Worm (Caenorhabditis elegans) whole organism, late embryonic: ENCODE data around the gene srd-54.

Experiments used
- K09A11.1 ChIP-seq: sonication (generic microtip); optimal IDR thresholded peaks from 2 replicates; lab custom pipeline; 2017; ENCODE audit warnings: antibody characterized with exemption, mild to moderate bottlenecking, missing genetic modification characterization, missing compliant biosample characterization; ENCODE audit not compliant: insufficient read depth
- T23F11.4 ChIP-seq: fragments of 200-800 bp; sonication (Bioruptor generic); optimal IDR thresholded peaks from 2 replicates; lab custom pipeline; 2018; ENCODE audit warnings: mild to moderate bottlenecking, missing genetic modification characterization, missing compliant biosample characterization
- Y22D7AL.16 ChIP-seq: sonication (generic microtip); optimal IDR thresholded peaks from 2 replicates; lab custom pipeline; 2016; ENCODE audit warnings: missing genetic modification characterization, missing compliant biosample characterization
- ahr-1 ChIP-seq: sonication (generic microtip); optimal IDR thresholded peaks from 2 replicates; lab custom pipeline; 2016; ENCODE audit warnings: missing genetic modification characterization, missing compliant biosample characterization
- ama-1 ChIP-seq: fragments of 150-350 bp; optimal IDR thresholded peaks from 2 replicates; lab custom pipeline; 2014
- ceh-14 ChIP-seq: sonication (generic microtip); optimal IDR thresholded peaks from 2 replicates; lab custom pipeline; 2016; ENCODE audit warnings: missing genotype, missing genetic modification characterization, missing compliant biosample characterization
- ceh-18 ChIP-seq: sonication (generic microtip); optimal IDR thresholded peaks from 2 replicates; lab custom pipeline; 2016; ENCODE audit warnings: missing genetic modification characterization, missing compliant biosample characterization
- ceh-19 ChIP-seq: fragments of 200-800 bp; sonication (Bioruptor generic); optimal IDR thresholded peaks from 2 replicates; lab custom pipeline; 2018; ENCODE audit warnings: mild to moderate bottlenecking, missing genetic modification characterization, missing compliant biosample characterization
- ceh-22 ChIP-seq: sonication (generic microtip); optimal IDR thresholded peaks from 2 replicates; lab custom pipeline; 2017; ENCODE audit warnings: missing biosample characterization, missing genetic modification characterization
- ceh-24 ChIP-seq: sonication (generic microtip); optimal IDR thresholded peaks from 2 replicates; lab custom pipeline; 2016; ENCODE audit warnings: mild to moderate bottlenecking, missing genetic modification characterization, missing compliant biosample characterization
- ceh-34 ChIP-seq: sonication (generic microtip); optimal IDR thresholded peaks from 2 replicates; lab custom pipeline; 2016; ENCODE audit warnings: mild to moderate bottlenecking, missing genetic modification characterization, missing compliant biosample characterization
- ceh-45 ChIP-seq: fragments of 200-800 bp; sonication (Bioruptor generic); IDR thresholded peaks from 2 replicates; pipeline ENCODE4 v1.3.6; 2022; ENCODE audit warnings: missing genetic modification reagents, missing genetic modification characterization, missing compliant biosample characterization
- ceh-48 ChIP-seq: sonication (generic microtip); optimal IDR thresholded peaks from 2 replicates; lab custom pipeline; 2016; ENCODE audit warnings: missing genetic modification characterization, inconsistent platforms, missing compliant biosample characterization
- ceh-6 ChIP-seq: fragments of 200-800 bp; sonication (Bioruptor generic); optimal IDR thresholded peaks from 2 replicates; lab custom pipeline; 2018; ENCODE audit warnings: mild to moderate bottlenecking, missing genetic modification characterization, missing compliant biosample characterization
- ceh-9 ChIP-seq: sonication (generic microtip); optimal IDR thresholded peaks from 2 replicates; lab custom pipeline; 2016; ENCODE audit warnings: mild to moderate bottlenecking, missing genetic modification characterization, inconsistent platforms, missing compliant biosample characterization
- dmd-4 ChIP-seq: sonication (generic microtip); optimal IDR thresholded peaks from 2 replicates; lab custom pipeline; 2016; ENCODE audit warnings: borderline replicate concordance, missing genetic modification characterization, missing compliant biosample characterization
- eyg-1 ChIP-seq: sonication (generic microtip); optimal IDR thresholded peaks from 2 replicates; lab custom pipeline; 2016; ENCODE audit warnings: missing genotype, missing genetic modification characterization, missing compliant biosample characterization
- fax-1 ChIP-seq: sonication (generic microtip); optimal IDR thresholded peaks from 2 replicates; lab custom pipeline; 2016; ENCODE audit warnings: missing genotype, missing genetic modification characterization, missing compliant biosample characterization
- fkh-10 ChIP-seq: fragments of 150-350 bp; optimal IDR thresholded peaks from 2 replicates; lab custom pipeline; 2014; ENCODE audit warnings: missing biosample characterization, missing genetic modification reagents, missing genetic modification characterization
- hlh-15 ChIP-seq: sonication (generic microtip); optimal IDR thresholded peaks from 2 replicates; lab custom pipeline; 2016; ENCODE audit warnings: missing genetic modification characterization, missing compliant biosample characterization
- hlh-30 ChIP-seq: sonication (generic microtip); optimal IDR thresholded peaks from 2 replicates; lab custom pipeline; 2017; ENCODE audit warnings: antibody characterized with exemption, missing genetic modification characterization, missing compliant biosample characterization; ENCODE audit not compliant: insufficient read depth
- hlh-6 ChIP-seq: sonication (generic microtip); optimal IDR thresholded peaks from 2 replicates; lab custom pipeline; 2016; ENCODE audit warnings: missing genotype, missing genetic modification characterization, missing compliant biosample characterization
- lin-11 ChIP-seq: fragments of 200-800 bp; sonication (Bioruptor generic); optimal IDR thresholded peaks from 2 replicates; lab custom pipeline; 2018; ENCODE audit warnings: mild to moderate bottlenecking, missing genetic modification characterization, missing compliant biosample characterization
- mec-3 ChIP-seq: sonication (generic microtip); optimal IDR thresholded peaks from 2 replicates; lab custom pipeline; 2016; ENCODE audit warnings: borderline replicate concordance, missing genetic modification characterization, missing compliant biosample characterization
- nhr-11 ChIP-seq: fragments of 150-350 bp; optimal IDR thresholded peaks from 2 replicates; lab custom pipeline; 2014; ENCODE audit warnings: missing biosample characterization, missing genetic modification characterization
- nhr-232 ChIP-seq: sonication (generic microtip); optimal IDR thresholded peaks from 2 replicates; lab custom pipeline; 2016; ENCODE audit warnings: missing genetic modification characterization, missing compliant biosample characterization
- npax-4 ChIP-seq: sonication (generic microtip); optimal IDR thresholded peaks from 2 replicates; lab custom pipeline; 2016; ENCODE audit warnings: missing genetic modification characterization, missing compliant biosample characterization
- pag-3 ChIP-seq: sonication (generic microtip); optimal IDR thresholded peaks from 2 replicates; lab custom pipeline; 2016; ENCODE audit warnings: missing compliant biosample characterization, missing genetic modification characterization, borderline replicate concordance
- pha-4 ChIP-seq: fragments of 150-350 bp; optimal IDR thresholded peaks from 2 replicates; lab custom pipeline; 2018; ENCODE audit warnings: missing biosample characterization, missing genetic modification reagents, missing genetic modification characterization
- pros-1 ChIP-seq: fragments of 150-350 bp; optimal IDR thresholded peaks from 2 replicates; lab custom pipeline; 2014; ENCODE audit warnings: missing biosample characterization, missing genetic modification reagents, missing genetic modification characterization
- ref-2 ChIP-seq: sonication (generic microtip); optimal IDR thresholded peaks from 2 replicates; lab custom pipeline; 2016; ENCODE audit warnings: missing genetic modification characterization, missing compliant biosample characterization
- rnt-1 ChIP-seq: sonication (generic microtip); optimal IDR thresholded peaks from 2 replicates; lab custom pipeline; 2016; ENCODE audit warnings: missing genetic modification characterization, missing compliant biosample characterization
- sox-4 ChIP-seq: sonication (generic microtip); optimal IDR thresholded peaks from 2 replicates; lab custom pipeline; 2017; ENCODE audit warnings: mild to moderate bottlenecking, missing genetic modification characterization, inconsistent platforms, missing compliant biosample characterization
- syd-9 ChIP-seq: sonication (generic microtip); optimal IDR thresholded peaks from 2 replicates; lab custom pipeline; 2016; ENCODE audit warnings: mild to moderate bottlenecking, missing genetic modification characterization, moderate library complexity, missing compliant biosample characterization
- tbx-2 ChIP-seq: sonication (generic microtip); optimal IDR thresholded peaks from 2 replicates; lab custom pipeline; 2016; ENCODE audit warnings: missing genetic modification characterization, missing compliant biosample characterization
- tbx-7 ChIP-seq: sonication (generic microtip); optimal IDR thresholded peaks from 2 replicates; lab custom pipeline; 2016; ENCODE audit warnings: missing genotype, missing genetic modification characterization, missing compliant biosample characterization
- unc-3 ChIP-seq, 2 experiments: fragments of 200-800 bp in 1 of 2; sonication (Bioruptor generic) in 1 of 2; sonication (generic microtip) in 1 of 2; conservative IDR thresholded peaks in 1 of 2; optimal IDR thresholded peaks in 1 of 2; 2 replicates each; pipeline versions ENCODE4 v1.3.6 to Lab custom; 2016 to 2022; ENCODE audit warnings: missing compliant biosample characterization in 2 of 2, missing genetic modification characterization in 2 of 2, missing genetic modification reagents in 1 of 2
- unc-55 ChIP-seq: sonication (generic microtip); optimal IDR thresholded peaks from 2 replicates; lab custom pipeline; 2017; ENCODE audit warnings: missing biosample characterization, missing genetic modification reagents, missing genetic modification characterization
- unc-86 ChIP-seq: sonication (generic microtip); optimal IDR thresholded peaks from 2 replicates; lab custom pipeline; 2016; ENCODE audit warnings: missing genetic modification characterization, missing compliant biosample characterization
- zip-5 ChIP-seq: sonication (generic microtip); optimal IDR thresholded peaks from 2 replicates; lab custom pipeline; 2016; ENCODE audit warnings: missing genetic modification characterization, missing compliant biosample characterization

srd-54 gene

DNA sequence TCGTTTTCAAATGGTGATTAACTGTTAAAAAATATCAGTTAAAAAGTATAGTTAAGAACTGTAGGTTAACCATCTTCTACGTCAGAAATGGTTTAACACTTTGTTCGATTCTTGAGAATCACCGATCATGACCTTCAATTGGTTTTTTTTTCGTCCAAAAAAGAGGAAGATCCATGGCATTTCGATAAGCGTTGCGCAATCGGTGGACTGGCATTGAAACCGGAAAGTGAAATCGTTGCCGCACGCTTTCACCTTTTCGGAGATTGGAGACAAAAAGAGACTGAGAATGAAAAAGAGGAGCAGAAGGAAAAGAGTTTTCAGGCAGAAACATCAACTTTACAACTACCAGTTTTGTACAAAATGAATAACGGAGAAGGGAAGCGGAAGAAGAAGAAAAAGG lies 27.2 kb upstream of the srd-54 start:
- TF ChIP-seq rnt-1 (tag; lab: Kevin White, UChicago), result no peak
- TF ChIP-seq ceh-34, result no peak
- TF ChIP-seq pha-4 (tag; lab: Kevin White, UChicago), result no peak
- TF ChIP-seq ama-1 (lab: Kevin White, UChicago), result no peak
- no peak for TF ChIP-seq ceh-24 (tag; lab: Kevin White, UChicago)
- TF ChIP-seq ahr-1 (tag; lab: Kevin White, UChicago), result no peak
- TF ChIP-seq sox-4 (tag; lab: Kevin White, UChicago), result no peak
- TF ChIP-seq mec-3 (tag; lab: Kevin White, UChicago), result no peak
- no peak for TF ChIP-seq K09A11.1 (tag; lab: Kevin White, UChicago)
- no peak for TF ChIP-seq ceh-6

DNA sequence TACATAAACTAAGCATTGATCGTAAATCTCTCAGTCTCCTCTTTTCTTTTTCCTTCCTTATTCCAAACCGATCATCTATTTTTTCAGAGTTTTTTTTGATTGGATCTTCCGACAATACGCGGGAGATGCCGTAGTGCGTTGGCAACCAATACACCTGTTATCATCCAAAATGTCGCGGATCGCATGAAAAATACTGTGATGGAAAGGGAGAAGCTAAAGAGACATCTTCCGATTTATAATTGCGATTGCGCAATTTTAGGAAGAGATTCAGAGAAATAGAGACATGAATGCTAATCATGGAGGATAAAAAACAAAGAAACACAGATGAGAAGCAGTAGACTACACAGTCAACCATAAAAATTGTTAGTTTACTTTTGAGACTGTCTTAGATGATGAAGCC lies 26.0 kb upstream of the srd-54 start:
- TF ChIP-seq Y22D7AL.16 (tag; lab: Kevin White, UChicago), result no peak
- TF ChIP-seq ceh-45 (GFP tag; lab: Robert Waterston, UW), result no peak
- TF ChIP-seq ref-2 (tag; lab: Kevin White, UChicago), result no peak
- no peak for TF ChIP-seq eyg-1 (tag; lab: Kevin White, UChicago)
- TF ChIP-seq hlh-15 (tag; lab: Kevin White, UChicago), result no peak
- TF ChIP-seq dmd-4 (tag; lab: Kevin White, UChicago), result no peak
- no peak for TF ChIP-seq K09A11.1 (tag; lab: Kevin White, UChicago)
- TF ChIP-seq ceh-9, result no peak
- TF ChIP-seq unc-55, result no peak
- no peak for TF ChIP-seq hlh-30
- TF ChIP-seq ceh-22 (tag; lab: Kevin White, UChicago), result no peak
- no peak for TF ChIP-seq syd-9
- TF ChIP-seq ahr-1 (tag; lab: Kevin White, UChicago), result no peak
- no peak for TF ChIP-seq hlh-6 (tag; lab: Kevin White, UChicago)
- TF ChIP-seq nhr-232 (tag; lab: Kevin White, UChicago), result no peak
- no peak for TF ChIP-seq nhr-11
- no peak for TF ChIP-seq ceh-18

DNA sequence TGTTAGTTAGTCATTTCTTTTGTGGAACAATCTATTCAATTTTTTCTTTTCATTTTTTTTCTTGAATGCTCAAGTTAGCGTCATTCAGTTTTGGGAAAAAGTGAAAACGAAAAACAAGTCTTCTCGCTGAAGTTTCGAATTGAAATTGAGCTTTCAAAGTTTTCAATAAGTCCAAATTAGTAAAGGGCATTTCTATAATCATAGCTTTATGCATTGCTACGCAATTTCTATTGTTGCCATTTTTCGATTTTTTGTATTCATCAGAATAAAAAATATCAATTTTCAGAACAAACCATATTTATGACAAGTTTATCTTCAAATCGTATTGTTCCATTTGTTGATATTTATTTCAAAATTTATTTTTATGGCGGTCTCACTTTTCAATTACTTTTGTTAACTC lies 24.2 kb upstream of the srd-54 start, which contains the start of gene srd-55:
srd-55 (plus strand) TSS at position 301 of the 400 bp plus-strand sequence.
- TF ChIP-seq zip-5 (tag; lab: Kevin White, UChicago) (no peak), npax-4 (tag; lab: Kevin White, UChicago) (no peak), unc-3 (GFP tag; conservative IDR thresholded peaks at IDR 0.05; lab: Robert Waterston, UW) (no peak), unc-3 (tag; optimal IDR thresholded peaks at IDR 0.05; lab: Kevin White, UChicago) (no peak), K09A11.1 (tag; lab: Kevin White, UChicago) (no peak), ceh-48 (no peak), Y22D7AL.16 (tag; lab: Kevin White, UChicago) (no peak), ceh-19 (GFP tag; lab: Kevin White, UChicago) (no peak), lin-11 (tag; lab: Kevin White, UChicago) (no peak), dmd-4 (tag; lab: Kevin White, UChicago) (no peak), ceh-6 (no peak), pha-4 (tag; lab: Kevin White, UChicago) (no peak), ceh-45 (GFP tag; lab: Robert Waterston, UW) (no peak), pag-3 (no peak), ceh-14 (tag; lab: Kevin White, UChicago) (no peak), T23F11.4 (no peak), fkh-10 (GFP tag; lab: Kevin White, UChicago) (no peak)

DNA sequence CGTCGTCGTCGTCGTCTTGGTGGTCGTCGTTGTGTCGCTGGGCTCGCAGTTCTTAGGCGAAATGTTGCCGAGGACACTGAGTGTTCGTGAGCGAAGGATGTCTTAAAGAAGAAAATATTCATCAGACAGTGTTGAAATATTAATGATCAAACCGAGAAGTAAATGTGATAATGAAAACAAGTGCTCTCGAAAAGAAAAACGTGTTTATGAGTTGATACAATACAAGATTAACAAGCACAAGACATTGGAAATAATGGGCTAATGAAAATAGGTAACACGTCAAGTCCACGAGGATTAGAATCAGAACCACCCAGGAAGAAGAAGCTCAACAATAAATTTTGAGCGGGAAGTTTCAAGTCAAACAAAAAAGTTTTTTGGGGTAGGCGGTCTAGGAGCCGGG lies 20.5 kb upstream of the srd-54 start, which contains the start of gene K02A2.5:
K02A2.5 (minus strand) TSS at position 101 of the 400 bp plus-strand sequence.
- no peak for TF ChIP-seq fax-1 (tag; lab: Kevin White, UChicago)
- TF ChIP-seq sox-4 (tag; lab: Kevin White, UChicago), result no peak
- no peak for TF ChIP-seq ceh-9
- no peak for TF ChIP-seq tbx-7 (tag; lab: Kevin White, UChicago)
- TF ChIP-seq tbx-2 (tag; lab: Kevin White, UChicago), result no peak
- TF ChIP-seq syd-9, result no peak
- no peak for TF ChIP-seq ama-1 (lab: Kevin White, UChicago)
- TF ChIP-seq unc-86 (tag; lab: Kevin White, UChicago), result no peak
- no peak for TF ChIP-seq rnt-1 (tag; lab: Kevin White, UChicago)
- no peak for TF ChIP-seq pros-1
